Worm (Caenorhabditis elegans): ENCODE data around the gene T01D3.3.

Gene T01D3.3

DNA sequence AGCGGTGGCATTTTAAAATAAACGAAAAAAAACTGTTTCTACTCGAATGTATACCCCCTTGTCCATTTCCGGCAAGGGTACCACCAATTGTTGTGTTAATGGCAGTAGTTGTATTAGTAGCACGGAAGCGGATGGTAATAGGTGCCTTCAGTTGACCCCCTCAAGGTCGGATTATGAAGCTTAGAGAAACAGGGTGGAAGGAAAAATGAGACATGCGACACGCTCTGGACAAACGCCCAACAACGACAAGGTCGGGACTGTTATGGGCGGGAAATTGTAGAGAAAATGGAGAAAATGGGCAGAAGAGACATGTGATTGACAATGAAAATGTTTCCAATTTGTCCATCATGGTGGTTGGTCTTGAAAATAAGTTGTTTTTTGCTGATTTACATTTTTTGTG, at the start of gene T01D3.3:
T01D3.3 (plus strand) TSS at position 312 of the 400 bp plus-strand sequence.
- TF ChIP-seq ceh-36 (tag; optimal IDR thresholded peaks at IDR 0.05) (peak; percentile 10), tbx-11 (GFP tag; IDR thresholded peaks at IDR 0.05) (no peak)

DNA sequence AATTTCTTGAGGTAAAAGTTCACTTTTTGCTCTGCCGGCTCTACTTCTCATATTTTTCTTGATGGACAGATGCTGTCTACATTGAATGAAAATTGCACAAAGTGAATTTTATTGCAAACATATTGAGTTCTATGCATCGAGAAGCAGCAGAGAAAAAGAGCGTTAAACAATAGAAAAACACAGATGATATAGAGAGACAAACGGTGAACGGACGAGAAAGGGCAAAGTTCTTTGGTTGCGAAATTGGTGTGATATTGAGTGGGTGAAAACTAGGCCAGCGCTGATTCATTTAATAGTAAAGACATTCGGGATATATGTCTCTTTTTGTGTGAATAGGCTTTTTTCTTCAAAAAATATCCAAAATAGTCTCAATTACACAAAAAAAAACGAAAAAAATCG, 49.7 kb upstream of the T01D3.3 start:
- TF ChIP-seq F13C5.2 (tag; optimal IDR thresholded peaks at IDR 0.05) = no peak
- TF ChIP-seq flt-1 (GFP tag; IDR thresholded peaks at IDR 0.05) = no peak
- TF ChIP-seq B0310.2 (tag; optimal IDR thresholded peaks at IDR 0.05) = no peak
- TF ChIP-seq scrt-1 (GFP tag; IDR thresholded peaks at IDR 0.05) = no peak
- no peak for TF ChIP-seq hmg-4 (GFP tag; optimal IDR thresholded peaks at IDR 0.05)
- no peak for TF ChIP-seq tbx-37 (GFP tag; conservative IDR thresholded peaks at IDR 0.05)
- no peak for TF ChIP-seq ets-7 (tag; optimal IDR thresholded peaks at IDR 0.05)
- TF ChIP-seq sea-1 (GFP tag; conservative IDR thresholded peaks at IDR 0.05) = no peak
- TF ChIP-seq ceh-13 (GFP tag; optimal IDR thresholded peaks at IDR 0.05) = no peak
- TF ChIP-seq tra-4 (tag; optimal IDR thresholded peaks at IDR 0.05) = no peak

DNA sequence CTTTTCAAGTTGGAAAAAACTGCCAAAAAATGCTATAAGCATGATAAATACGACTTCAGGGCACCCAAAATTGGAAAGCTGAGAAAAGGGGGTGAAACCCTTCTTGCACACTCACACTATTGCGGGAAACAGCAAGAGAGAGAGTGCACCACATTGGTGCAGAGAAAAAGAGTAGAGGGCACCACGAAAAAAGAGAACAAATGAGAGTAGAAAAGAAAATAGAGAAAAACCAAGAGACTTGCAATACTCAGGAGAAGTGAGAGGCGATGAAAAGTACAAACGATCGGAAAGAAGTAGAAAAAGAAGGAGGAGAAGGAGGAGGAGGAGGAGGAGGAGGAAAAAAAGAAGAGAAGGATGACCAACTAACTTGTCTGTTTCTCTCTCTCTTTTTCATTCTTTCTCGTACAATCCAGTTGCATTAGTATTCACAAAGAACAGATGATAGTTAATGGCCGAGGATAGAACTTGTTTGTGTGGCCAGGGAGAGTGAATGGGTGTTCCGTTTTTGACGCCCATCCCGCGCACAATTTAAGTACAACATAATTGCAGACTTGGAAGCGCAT, 48.8 kb upstream of the T01D3.3 start:
- no peak for TF ChIP-seq hnd-1 (tag; optimal IDR thresholded peaks at IDR 0.05)
- no peak for TF ChIP-seq hmbx-1 (tag; optimal IDR thresholded peaks at IDR 0.05)
- TF ChIP-seq scrt-1 (GFP tag; IDR thresholded peaks at IDR 0.05) = no peak
- TF ChIP-seq ets-7 (tag; optimal IDR thresholded peaks at IDR 0.05) = no peak
- TF ChIP-seq sea-1 (GFP tag; conservative IDR thresholded peaks at IDR 0.05) = no peak
- TF ChIP-seq flt-1 (GFP tag; IDR thresholded peaks at IDR 0.05) = no peak
- TF ChIP-seq aly-1 (tag; optimal IDR thresholded peaks at IDR 0.05) = no peak
- no peak for TF ChIP-seq ama-1 (optimal IDR thresholded peaks at IDR 0.05)
- TF ChIP-seq tbx-37 (GFP tag; conservative IDR thresholded peaks at IDR 0.05) = no peak
- no peak for TF ChIP-seq tbx-11 (GFP tag; IDR thresholded peaks at IDR 0.05)
- TF ChIP-seq ceh-36 (tag; optimal IDR thresholded peaks at IDR 0.05) = no peak
- TF ChIP-seq tra-4 (tag; optimal IDR thresholded peaks at IDR 0.05) = no peak
- no peak for TF ChIP-seq F13C5.2 (tag; optimal IDR thresholded peaks at IDR 0.05)
- TF ChIP-seq hmg-4 (GFP tag; optimal IDR thresholded peaks at IDR 0.05) = no peak
- no peak for TF ChIP-seq pes-1 (GFP tag; IDR thresholded peaks at IDR 0.05)
- TF ChIP-seq B0310.2 (tag; optimal IDR thresholded peaks at IDR 0.05) = no peak
- TF ChIP-seq ceh-13 (GFP tag; optimal IDR thresholded peaks at IDR 0.05) = no peak

DNA sequence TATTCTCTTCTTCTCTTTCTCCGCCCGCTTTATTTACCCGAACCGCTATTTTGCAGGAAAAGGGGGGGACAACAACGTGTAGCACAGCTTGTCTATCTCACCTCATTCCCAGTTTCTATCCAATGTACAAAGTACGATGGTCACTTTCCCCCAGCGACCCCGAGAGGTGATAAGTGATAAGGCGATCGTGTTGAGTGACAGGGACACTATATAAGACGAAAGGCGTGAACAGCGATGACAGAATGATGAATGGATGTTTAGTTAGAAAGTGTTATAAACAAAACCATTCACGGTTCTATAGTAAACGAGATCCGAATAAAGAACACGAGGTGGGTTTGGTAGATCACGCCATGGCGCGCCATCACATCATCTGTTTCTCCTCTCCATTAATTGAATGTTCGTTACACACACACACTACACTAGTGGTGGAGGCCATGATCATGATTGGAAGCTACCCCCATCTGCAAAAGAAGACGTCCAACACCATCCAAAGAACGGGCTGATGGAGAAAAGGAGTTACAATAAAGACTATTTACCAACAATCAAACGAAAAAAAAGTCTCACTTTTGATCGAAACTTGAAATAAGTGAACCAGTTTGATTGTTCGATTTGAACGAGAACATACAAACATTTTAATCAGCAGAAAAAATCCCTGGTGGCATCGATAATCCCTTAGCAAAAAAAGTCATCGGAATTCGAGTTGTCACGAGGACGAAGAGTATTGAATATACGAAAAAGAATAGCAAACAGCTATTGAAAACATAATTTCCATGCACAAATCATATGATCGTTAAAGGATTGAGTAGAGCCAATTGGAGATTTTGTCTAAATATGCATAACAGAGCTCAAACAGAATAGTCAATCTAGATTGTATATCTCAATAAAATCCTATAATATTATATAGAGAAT, 47.5 kb upstream of the T01D3.3 start:
- TF ChIP-seq hnd-1 (tag; optimal IDR thresholded peaks at IDR 0.05) (no peak), B0310.2 (tag; optimal IDR thresholded peaks at IDR 0.05) (no peak), aly-1 (tag; optimal IDR thresholded peaks at IDR 0.05) (no peak), ceh-36 (tag; optimal IDR thresholded peaks at IDR 0.05) (no peak), scrt-1 (GFP tag; IDR thresholded peaks at IDR 0.05) (no peak), hmbx-1 (tag; optimal IDR thresholded peaks at IDR 0.05) (no peak), tbx-11 (GFP tag; IDR thresholded peaks at IDR 0.05) (no peak), tbx-37 (GFP tag; conservative IDR thresholded peaks at IDR 0.05) (no peak), hmg-4 (GFP tag; optimal IDR thresholded peaks at IDR 0.05) (no peak), ceh-13 (GFP tag; optimal IDR thresholded peaks at IDR 0.05) (no peak), F13C5.2 (tag; optimal IDR thresholded peaks at IDR 0.05) (no peak), sea-1 (GFP tag; conservative IDR thresholded peaks at IDR 0.05) (no peak), pes-1 (GFP tag; IDR thresholded peaks at IDR 0.05) (no peak), tra-4 (tag; optimal IDR thresholded peaks at IDR 0.05) (no peak), ama-1 (optimal IDR thresholded peaks at IDR 0.05) (no peak), flt-1 (GFP tag; IDR thresholded peaks at IDR 0.05) (no peak), ets-7 (tag; optimal IDR thresholded peaks at IDR 0.05) (no peak)

DNA sequence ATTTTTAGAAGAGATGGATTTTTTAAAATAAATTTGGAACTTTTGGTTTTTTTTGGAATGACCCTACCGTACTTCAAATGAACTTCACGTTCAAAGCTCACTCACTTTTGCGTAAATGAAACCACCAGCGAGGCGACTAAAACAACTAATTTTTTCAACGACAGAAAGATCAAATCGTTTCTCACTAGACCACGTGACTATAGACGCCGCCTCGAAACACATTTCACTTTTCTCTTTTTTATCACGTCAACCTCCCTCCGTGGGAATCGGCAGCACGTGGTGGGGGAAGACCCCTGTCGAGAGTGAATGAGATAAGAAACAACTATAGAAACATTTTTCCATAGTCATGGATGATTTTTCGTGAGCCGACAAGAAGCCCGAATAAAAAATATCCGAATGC, 46.8 kb upstream of the T01D3.3 start:
- TF ChIP-seq ets-7 (tag; optimal IDR thresholded peaks at IDR 0.05) (no peak), hmg-4 (GFP tag; optimal IDR thresholded peaks at IDR 0.05) (no peak), ceh-36 (tag; optimal IDR thresholded peaks at IDR 0.05) (no peak), tbx-11 (GFP tag; IDR thresholded peaks at IDR 0.05) (no peak), B0310.2 (tag; optimal IDR thresholded peaks at IDR 0.05) (no peak), sea-1 (GFP tag; conservative IDR thresholded peaks at IDR 0.05) (no peak), ceh-13 (GFP tag; optimal IDR thresholded peaks at IDR 0.05) (no peak), flt-1 (GFP tag; IDR thresholded peaks at IDR 0.05) (no peak), hnd-1 (tag; optimal IDR thresholded peaks at IDR 0.05) (no peak), pes-1 (GFP tag; IDR thresholded peaks at IDR 0.05) (no peak), tra-4 (tag; optimal IDR thresholded peaks at IDR 0.05) (no peak), ama-1 (optimal IDR thresholded peaks at IDR 0.05) (no peak), F13C5.2 (tag; optimal IDR thresholded peaks at IDR 0.05) (no peak), scrt-1 (GFP tag; IDR thresholded peaks at IDR 0.05) (no peak), aly-1 (tag; optimal IDR thresholded peaks at IDR 0.05) (no peak)

DNA sequence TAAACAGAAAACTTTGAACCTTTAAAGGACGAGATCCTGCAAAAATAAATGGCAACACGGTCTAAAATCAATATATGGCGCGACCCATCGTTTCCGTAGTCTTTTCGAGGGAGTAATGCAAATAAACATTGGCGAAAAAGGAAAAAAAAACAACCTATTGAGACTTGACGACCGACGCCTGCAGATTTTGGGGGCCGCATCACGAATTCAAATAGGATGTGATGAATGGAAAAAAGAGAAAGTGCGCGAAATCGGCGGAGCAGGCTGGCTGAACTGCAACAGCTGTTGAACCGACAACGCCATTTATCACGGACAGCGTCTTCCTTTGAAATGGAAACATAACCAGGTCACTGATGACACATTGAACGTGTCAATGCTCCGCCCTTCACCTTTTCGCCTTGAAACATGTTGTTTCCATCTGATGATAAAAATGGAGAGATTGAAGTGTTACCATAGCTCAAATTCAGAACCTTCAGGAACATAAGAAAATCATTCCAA, 46.2 kb upstream of the T01D3.3 start:
- no peak for TF ChIP-seq sea-1 (GFP tag; conservative IDR thresholded peaks at IDR 0.05)

DNA sequence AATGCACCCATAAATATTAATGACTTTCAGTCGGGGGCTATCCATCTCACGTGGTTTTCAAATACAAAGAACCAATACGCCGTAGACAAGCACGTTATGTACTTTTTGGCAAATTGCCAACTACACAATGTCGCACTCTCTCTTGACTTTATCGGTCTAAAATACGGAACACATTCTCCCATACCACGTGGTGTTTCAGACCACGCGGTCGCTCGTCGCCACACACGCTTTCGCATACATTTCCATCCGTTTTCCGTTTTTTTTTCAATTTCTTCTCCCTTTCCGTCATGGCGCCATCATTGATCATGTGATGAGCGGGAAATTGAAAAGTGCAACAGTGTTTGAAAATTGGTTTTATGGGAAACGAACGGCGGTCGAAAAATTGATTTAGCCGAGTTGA, 45.5 kb upstream of the T01D3.3 start:
- TF ChIP-seq ets-7 (tag; optimal IDR thresholded peaks at IDR 0.05) = no peak
- TF ChIP-seq F13C5.2 (tag; optimal IDR thresholded peaks at IDR 0.05) = no peak
- TF ChIP-seq scrt-1 (GFP tag; IDR thresholded peaks at IDR 0.05) = no peak
- TF ChIP-seq hnd-1 (tag; optimal IDR thresholded peaks at IDR 0.05) = no peak
- no peak for TF ChIP-seq sea-1 (GFP tag; conservative IDR thresholded peaks at IDR 0.05)
- TF ChIP-seq aly-1 (tag; optimal IDR thresholded peaks at IDR 0.05) = no peak
- TF ChIP-seq tbx-37 (GFP tag; conservative IDR thresholded peaks at IDR 0.05) = no peak
- no peak for TF ChIP-seq hmbx-1 (tag; optimal IDR thresholded peaks at IDR 0.05)
- no peak for TF ChIP-seq tbx-11 (GFP tag; IDR thresholded peaks at IDR 0.05)
- TF ChIP-seq hmg-4 (GFP tag; optimal IDR thresholded peaks at IDR 0.05) = no peak
- no peak for TF ChIP-seq ceh-13 (GFP tag; optimal IDR thresholded peaks at IDR 0.05)

Measured in whole organism, early embryonic.